Fruit fly (Drosophila melanogaster) whole organism, pupa: Measurements from ENCODE around the gene nAChRalpha6.

Experiments
- CG12605 ChIP-seq: fragments of 200-800 bp; sonication (Bioruptor generic); IDR thresholded peaks from 2 replicates; pipeline ENCODE4 v1.3.6; 2022; ENCODE audit warnings: missing biosample characterization, missing genetic modification characterization
- CG15710 ChIP-seq: fragments of 200-800 bp; sonication (Bioruptor generic); optimal IDR thresholded peaks from 2 replicates; lab custom pipeline; 2018; ENCODE audit warnings: missing biosample characterization, mild to moderate bottlenecking, missing genetic modification characterization, moderate library complexity
- CG17806 ChIP-seq: fragments of 200-800 bp; sonication (Bioruptor generic); optimal IDR thresholded peaks from 2 replicates; lab custom pipeline; 2018; ENCODE audit warnings: missing biosample characterization, mild to moderate bottlenecking, missing genetic modification characterization, moderate library complexity
- Pif1A ChIP-seq: fragments of 200-800 bp; sonication (Bioruptor generic); optimal IDR thresholded peaks from 3 replicates; lab custom pipeline; 2016; ENCODE audit warnings: missing biosample characterization, missing genetic modification characterization
- rn ChIP-seq: fragments of 200-800 bp; sonication (Bioruptor generic); IDR thresholded peaks from 2 replicates; pipeline ENCODE4 v1.3.6; 2022; ENCODE audit warnings: missing biosample characterization, missing genetic modification characterization

- TF ChIP-seq CG15710: peak; percentile 55
- peak; percentile 80 for TF ChIP-seq CG12605 (GFP tag; lab: Robert Waterston, UW)
- TF ChIP-seq rn (GFP tag; lab: Robert Waterston, UW): no peak
- peak; percentile 42 for TF ChIP-seq CG17806
- TF ChIP-seq Pif1A: peak; percentile 82
Measured at dm6 chr2L:9918020-9918959, 32.2 kb upstream of the nAChRalpha6 start, which contains the start of the genes CG5885 and CG4598.
